Worm (Caenorhabditis elegans) whole organism, midembryonic: ENCODE measurements around the gene dod-21.

ENCODE experiments used
- klf-2 ChIP-seq: fragments of 200-800 bp; sonication (Bioruptor generic); conservative IDR thresholded peaks from 2 replicates; pipeline ENCODE4 v1.3.6; 2022; ENCODE audit warnings: missing genetic modification reagents, missing genetic modification characterization, missing compliant biosample characterization
- ztf-29 ChIP-seq: fragments of 200-800 bp; sonication (Bioruptor generic); IDR thresholded peaks from 2 replicates; pipeline ENCODE4 v1.3.6; 2022; ENCODE audit warnings: missing genetic modification reagents, missing genetic modification characterization, missing compliant biosample characterization

DNA sequence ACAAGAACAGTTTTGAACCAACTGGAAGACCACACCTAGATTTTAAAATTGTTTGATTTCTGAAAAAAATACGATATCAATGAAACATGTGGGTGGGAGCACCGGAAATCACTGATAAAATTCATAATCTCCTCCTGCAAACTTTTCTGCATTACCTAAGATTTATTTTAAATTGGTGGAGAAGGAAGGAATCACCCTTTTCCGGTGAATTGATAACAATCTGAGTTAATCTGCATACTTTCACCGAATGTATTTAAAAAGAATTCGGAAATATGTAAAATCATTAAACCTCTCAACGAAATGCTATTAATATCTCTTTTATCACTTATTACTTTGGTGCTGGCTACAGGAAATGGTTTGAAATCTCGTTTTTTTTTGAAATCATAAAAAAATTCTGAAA, 6.1 kb downstream of the dod-21 start, which contains the start of gene dct-19:
- TF ChIP-seq ztf-29 (GFP tag; lab: Robert Waterston, UW) (no peak), klf-2 (GFP tag; lab: Robert Waterston, UW) (no peak)
